Worm (Caenorhabditis elegans) whole organism, late embryonic: ENCODE measurements around the gene col-153.

ENCODE experiments used
- T23F11.4 ChIP-seq: fragments of 200-800 bp; sonication (Bioruptor generic); optimal IDR thresholded peaks from 2 replicates; lab custom pipeline; 2018; ENCODE audit warnings: mild to moderate bottlenecking, missing genetic modification characterization, missing compliant biosample characterization
- lin-11 ChIP-seq: fragments of 200-800 bp; sonication (Bioruptor generic); optimal IDR thresholded peaks from 2 replicates; lab custom pipeline; 2018; ENCODE audit warnings: mild to moderate bottlenecking, missing genetic modification characterization, missing compliant biosample characterization
- nfya-1 ChIP-seq: sonication (generic microtip); optimal IDR thresholded peaks from 2 replicates; lab custom pipeline; 2017; ENCODE audit warnings: missing genetic modification characterization, mild to moderate bottlenecking, missing compliant biosample characterization, antibody characterized with exemption, moderate library complexity

DNA sequence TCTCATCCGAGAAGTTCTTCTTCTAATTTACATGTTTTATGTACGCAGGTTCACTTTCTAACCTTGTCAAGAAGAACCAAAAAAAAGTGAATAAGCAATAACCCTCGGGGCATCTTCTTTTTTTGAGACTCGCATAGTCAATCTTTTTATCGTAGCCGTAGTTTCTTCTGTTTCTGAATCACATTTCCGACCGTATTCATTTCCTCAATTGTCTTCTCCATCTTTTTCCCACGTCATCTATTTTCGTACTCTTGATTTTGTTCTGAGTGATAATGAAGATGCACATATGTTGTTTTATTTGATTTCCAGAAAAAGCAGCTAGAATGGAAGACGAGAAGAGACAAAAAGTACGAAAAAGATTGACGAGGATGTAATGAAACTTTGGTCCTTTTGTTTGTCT lies 4.7 kb upstream of the col-153 start:
- TF ChIP-seq nfya-1 (tag; lab: Kevin White, UChicago) (no peak), lin-11 (tag; lab: Kevin White, UChicago) (no peak), T23F11.4 (GFP tag; lab: Kevin White, UChicago) (no peak)
